In genomic region chrX:10622607-10623006, ce11 we compare ENCODE assay signal across 3 worm cellular contexts.
TF ChIP-seq lines count a peak whose summit lies in the region.

No protein-coding gene starts in this region.

TF ChIP-seq in whole organism, L1 larva, 84 proteins besides CTCF, POLR2A, EP300 and RAD21:
- TF ChIP-seq zip-4 (GFP tag; optimal IDR thresholded peaks at IDR 0.05; lab: Kevin White, UChicago), result no peak
- peak; percentile 10 for TF ChIP-seq dsc-1 (tag; optimal IDR thresholded peaks at IDR 0.05; lab: Kevin White, UChicago)

TF ChIP-seq in whole organism, late embryonic, 69 proteins besides CTCF, POLR2A, EP300 and RAD21:
- no peak for TF ChIP-seq hlh-30 (tag; optimal IDR thresholded peaks at IDR 0.05; lab: Kevin White, UChicago; ENCODE audit: insufficient read depth)
- peak; percentile 56 for TF ChIP-seq unc-42 (tag; optimal IDR thresholded peaks at IDR 0.05; lab: Kevin White, UChicago)
- TF ChIP-seq hlh-6 (tag; optimal IDR thresholded peaks at IDR 0.05; lab: Kevin White, UChicago), result no peak

TF ChIP-seq in whole organism, mixed stage, embryonic, 35 proteins besides CTCF, POLR2A, EP300 and RAD21:
- TF ChIP-seq ces-1 (GFP tag; optimal IDR thresholded peaks at IDR 0.05; lab: Kevin White, UChicago) (peak; percentile 81), nhr-237 (tag; optimal IDR thresholded peaks at IDR 0.05; lab: Kevin White, UChicago) (no peak), cnd-1 (tag; optimal IDR thresholded peaks at IDR 0.05; lab: Kevin White, UChicago) (peak; percentile 25)
TF ChIP-seq in whole organism, mixed stage, embryonic: peak in this region for 2.
